Fruit fly (Drosophila melanogaster) whole organism, prepupa: ENCODE data around the gene CG3698.

Experiments
- Sox14 ChIP-seq: fragments of 200-800 bp; sonication (Bioruptor generic); optimal IDR thresholded peaks from 3 replicates; lab custom pipeline; 2016; ENCODE audit warnings: missing biosample characterization, missing genetic modification characterization
- esn ChIP-seq: fragments of 200-800 bp; sonication (Bioruptor generic); optimal IDR thresholded peaks from 2 replicates; lab custom pipeline; 2016; ENCODE audit warnings: missing biosample characterization, mild to moderate bottlenecking, missing genetic modification characterization, moderate library complexity
- lz ChIP-seq: fragments of 200-800 bp; sonication (Bioruptor generic); optimal IDR thresholded peaks from 3 replicates; lab custom pipeline; 2016; ENCODE audit warnings: missing biosample characterization, missing genetic modification characterization

- TF ChIP-seq esn (no peak), Sox14 (GFP tag; lab: Kevin White, UChicago) (no peak), lz (GFP tag; lab: Kevin White, UChicago) (no peak)
Observed at dm6 chr3L:20817927-20818326, 19.8 kb upstream of the CG3698 start, which contains the start of gene Mst77F.
